Worm (Caenorhabditis elegans): ENCODE results near the gene pqn-80.

The pqn-80 gene

ce11 chrIII:12615859-12616439 lies 10.4 kb upstream of the pqn-80 start:
- TF ChIP-seq sox-2 (GFP tag; IDR thresholded peaks at IDR 0.05) (0 out of 2 replicates have a peak, but pooled peaks have one; percentile 2), madf-2 (tag; optimal IDR thresholded peaks at IDR 0.05) (peak; percentile 4), ceh-14 (tag; optimal IDR thresholded peaks at IDR 0.05) (peak; percentile 35), ttx-3 (tag; optimal IDR thresholded peaks at IDR 0.05) (peak; percentile 22), unc-42 (tag; optimal IDR thresholded peaks at IDR 0.05) (peak; percentile 63), mec-3 (tag; optimal IDR thresholded peaks at IDR 0.05; ENCODE audit: borderline replicate concordance) (no peak), ref-2 (tag; optimal IDR thresholded peaks at IDR 0.05) (peak; percentile 1), K02D7.2 (tag; optimal IDR thresholded peaks at IDR 0.05) (no peak), nfya-1 (tag; optimal IDR thresholded peaks at IDR 0.05) (peak; percentile 10), lin-11 (tag; optimal IDR thresholded peaks at IDR 0.05) (no peak), pha-4 (tag; optimal IDR thresholded peaks at IDR 0.05) (no peak), pros-1 (tag; optimal IDR thresholded peaks at IDR 0.05) (no peak)

- TF ChIP-seq ets-4 (tag; optimal IDR thresholded peaks at IDR 0.05) (no peak), pha-2 (tag; optimal IDR thresholded peaks at IDR 0.05) (peak; percentile 7), fax-1 (tag; optimal IDR thresholded peaks at IDR 0.05) (no peak), pros-1 (tag; optimal IDR thresholded peaks at IDR 0.05) (no peak), ceh-30 (tag; optimal IDR thresholded peaks at IDR 0.05) (no peak), hlh-6 (tag; optimal IDR thresholded peaks at IDR 0.05) (no peak), syd-9 (tag; optimal IDR thresholded peaks at IDR 0.05) (no peak), hlh-15 (tag; optimal IDR thresholded peaks at IDR 0.05) (no peak), dmd-4 (tag; optimal IDR thresholded peaks at IDR 0.05; ENCODE audit: borderline replicate concordance) (no peak), tbx-2 (tag; optimal IDR thresholded peaks at IDR 0.05) (peak; percentile 51), K02D7.2 (tag; optimal IDR thresholded peaks at IDR 0.05) (no peak), K09A11.1 (tag; optimal IDR thresholded peaks at IDR 0.05; ENCODE audit: insufficient read depth) (no peak), hlh-30 (tag; optimal IDR thresholded peaks at IDR 0.05; ENCODE audit: insufficient read depth) (peak; percentile 90), tbx-7 (tag; optimal IDR thresholded peaks at IDR 0.05) (no peak), gmeb-2 (tag; optimal IDR thresholded peaks at IDR 0.05) (no peak), hlh-8 (tag; optimal IDR thresholded peaks at IDR 0.05) (no peak), odd-2 (tag; optimal IDR thresholded peaks at IDR 0.05) (no peak), ceh-22 (tag; optimal IDR thresholded peaks at IDR 0.05) (peak; percentile 88), lin-11 (tag; optimal IDR thresholded peaks at IDR 0.05) (no peak), pha-4 (tag; optimal IDR thresholded peaks at IDR 0.05) (no peak), ceh-19 (GFP tag; optimal IDR thresholded peaks at IDR 0.05) (no peak), ceh-34 (tag; optimal IDR thresholded peaks at IDR 0.05) (no peak), ttx-3 (tag; optimal IDR thresholded peaks at IDR 0.05) (no peak), dve-1 (tag; optimal IDR thresholded peaks at IDR 0.05) (peak; percentile 54), ceh-9 (tag; optimal IDR thresholded peaks at IDR 0.05) (no peak), C08G9.2 (tag; optimal IDR thresholded peaks at IDR 0.05) (no peak), pax-1 (tag; optimal IDR thresholded peaks at IDR 0.05) (no peak), elt-2 (tag; optimal IDR thresholded peaks at IDR 0.05) (peak; percentile 94), unc-55 (GFP tag; optimal IDR thresholded peaks at IDR 0.05) (peak; percentile 13), sox-4 (tag; optimal IDR thresholded peaks at IDR 0.05) (no peak), T23F11.4 (GFP tag; optimal IDR thresholded peaks at IDR 0.05) (no peak), fkh-6 (tag; optimal IDR thresholded peaks at IDR 0.05) (no peak), lim-6 (tag; optimal IDR thresholded peaks at IDR 0.05) (no peak), che-1 (tag; optimal IDR thresholded peaks at IDR 0.05) (no peak), ama-1 (optimal IDR thresholded peaks at IDR 0.05) (no peak), ref-2 (tag; optimal IDR thresholded peaks at IDR 0.05) (peak; percentile 61), pqm-1 (tag; optimal IDR thresholded peaks at IDR 0.05) (peak; percentile 26), ceh-18 (tag; optimal IDR thresholded peaks at IDR 0.05) (no peak), ceh-48 (tag; optimal IDR thresholded peaks at IDR 0.05) (no peak), mec-3 (tag; optimal IDR thresholded peaks at IDR 0.05; ENCODE audit: borderline replicate concordance) (no peak), Y22D7AL.16 (tag; optimal IDR thresholded peaks at IDR 0.05) (no peak), npax-4 (tag; optimal IDR thresholded peaks at IDR 0.05) (no peak), ceh-45 (GFP tag; IDR thresholded peaks at IDR 0.05) (no peak), ceh-24 (tag; optimal IDR thresholded peaks at IDR 0.05) (no peak), madf-2 (tag; optimal IDR thresholded peaks at IDR 0.05) (no peak), elt-4 (tag; optimal IDR thresholded peaks at IDR 0.05) (no peak)
These were observed 9.4 kb upstream of the pqn-80 start for ce11 chrIII:12616990-12617393.
